Worm (Caenorhabditis elegans): ENCODE results near the gene Y77E11A.12.

- TF ChIP-seq nhr-237 (tag; optimal IDR thresholded peaks at IDR 0.05) (no peak), elt-3 (tag; optimal IDR thresholded peaks at IDR 0.05) (no peak), lin-11 (tag; optimal IDR thresholded peaks at IDR 0.05) (no peak), ama-1 (optimal IDR thresholded peaks at IDR 0.05) (no peak), aly-2 (tag; optimal IDR thresholded peaks at IDR 0.05) (no peak), ztf-4 (tag; optimal IDR thresholded peaks at IDR 0.05) (no peak), ztf-11 (tag; optimal IDR thresholded peaks at IDR 0.05) (no peak), R02D3.7 (tag; optimal IDR thresholded peaks at IDR 0.05) (no peak), egl-27 (tag; optimal IDR thresholded peaks at IDR 0.05) (no peak), lin-13 (GFP tag; optimal IDR thresholded peaks at IDR 0.05) (no peak), snpc-4 (tag; optimal IDR thresholded peaks at IDR 0.05) (no peak), nhr-11 (tag; optimal IDR thresholded peaks at IDR 0.05) (no peak), nhr-77 (tag; optimal IDR thresholded peaks at IDR 0.05) (no peak), sem-4 (tag; optimal IDR thresholded peaks at IDR 0.05) (no peak)
Observed at ce11 chrIV:1434554-1435089, 40.3 kb downstream of the Y77E11A.12 start, which contains the start of gene clp-6.
